Worm (Caenorhabditis elegans) whole organism, late embryonic: ENCODE data around the gene bli-6.
A peak's percentile ranks its signal among the peaks of the same experiment; 100 is the strongest.

Experiments
- C38D4.7 ChIP-seq: fragments of 200-800 bp; sonication (Bioruptor generic); optimal IDR thresholded peaks from 2 replicates; lab custom pipeline; 2018; ENCODE audit warnings: mild to moderate bottlenecking, missing genetic modification characterization, moderate library complexity, missing compliant biosample characterization
- F13H6.1 ChIP-seq: sonication (generic microtip); optimal IDR thresholded peaks from 2 replicates; lab custom pipeline; 2016; ENCODE audit warnings: missing genetic modification characterization, missing compliant biosample characterization
- K02D7.2 ChIP-seq: sonication (generic microtip); optimal IDR thresholded peaks from 2 replicates; lab custom pipeline; 2017; ENCODE audit warnings: mild to moderate bottlenecking, missing genetic modification characterization, missing compliant biosample characterization
- Y22D7AL.16 ChIP-seq: sonication (generic microtip); optimal IDR thresholded peaks from 2 replicates; lab custom pipeline; 2016; ENCODE audit warnings: missing genetic modification characterization, missing compliant biosample characterization
- ceh-18 ChIP-seq: sonication (generic microtip); optimal IDR thresholded peaks from 2 replicates; lab custom pipeline; 2016; ENCODE audit warnings: missing genetic modification characterization, missing compliant biosample characterization
- ceh-19 ChIP-seq: fragments of 200-800 bp; sonication (Bioruptor generic); optimal IDR thresholded peaks from 2 replicates; lab custom pipeline; 2018; ENCODE audit warnings: mild to moderate bottlenecking, missing genetic modification characterization, missing compliant biosample characterization
- ceh-2 ChIP-seq: sonication (generic microtip); optimal IDR thresholded peaks from 2 replicates; lab custom pipeline; 2016; ENCODE audit warnings: missing genotype, missing genetic modification characterization, missing compliant biosample characterization
- ceh-22 ChIP-seq: sonication (generic microtip); optimal IDR thresholded peaks from 2 replicates; lab custom pipeline; 2017; ENCODE audit warnings: missing biosample characterization, missing genetic modification characterization
- ceh-24 ChIP-seq: sonication (generic microtip); optimal IDR thresholded peaks from 2 replicates; lab custom pipeline; 2016; ENCODE audit warnings: mild to moderate bottlenecking, missing genetic modification characterization, missing compliant biosample characterization
- ceh-31 ChIP-seq: sonication (generic microtip); optimal IDR thresholded peaks from 2 replicates; lab custom pipeline; 2016; ENCODE audit warnings: missing genetic modification characterization, missing compliant biosample characterization
- ceh-48 ChIP-seq: sonication (generic microtip); optimal IDR thresholded peaks from 2 replicates; lab custom pipeline; 2016; ENCODE audit warnings: missing genetic modification characterization, inconsistent platforms, missing compliant biosample characterization
- dmd-4 ChIP-seq: sonication (generic microtip); optimal IDR thresholded peaks from 2 replicates; lab custom pipeline; 2016; ENCODE audit warnings: borderline replicate concordance, missing genetic modification characterization, missing compliant biosample characterization
- dve-1 ChIP-seq: sonication (generic microtip); optimal IDR thresholded peaks from 2 replicates; lab custom pipeline; 2017; ENCODE audit warnings: antibody characterized with exemption, mild to moderate bottlenecking, missing genetic modification characterization, missing compliant biosample characterization
- ets-4 ChIP-seq: sonication (generic microtip); optimal IDR thresholded peaks from 2 replicates; lab custom pipeline; 2016; ENCODE audit warnings: missing genetic modification characterization, missing compliant biosample characterization
- fkh-6 ChIP-seq: sonication (generic microtip); optimal IDR thresholded peaks from 2 replicates; lab custom pipeline; 2016; ENCODE audit warnings: missing genetic modification characterization, missing compliant biosample characterization
- hlh-15 ChIP-seq: sonication (generic microtip); optimal IDR thresholded peaks from 2 replicates; lab custom pipeline; 2016; ENCODE audit warnings: missing genetic modification characterization, missing compliant biosample characterization
- hlh-30 ChIP-seq: sonication (generic microtip); optimal IDR thresholded peaks from 2 replicates; lab custom pipeline; 2017; ENCODE audit warnings: antibody characterized with exemption, missing genetic modification characterization, missing compliant biosample characterization; ENCODE audit not compliant: insufficient read depth
- hlh-8 ChIP-seq: sonication (generic microtip); optimal IDR thresholded peaks from 2 replicates; lab custom pipeline; 2016; ENCODE audit warnings: missing genotype, missing genetic modification characterization, missing compliant biosample characterization
- lim-6 ChIP-seq: sonication (generic microtip); optimal IDR thresholded peaks from 2 replicates; lab custom pipeline; 2016; ENCODE audit warnings: missing genetic modification characterization, missing compliant biosample characterization
- madf-2 ChIP-seq: sonication (generic microtip); optimal IDR thresholded peaks from 2 replicates; lab custom pipeline; 2017; ENCODE audit warnings: missing genetic modification characterization, missing compliant biosample characterization
- nfya-1 ChIP-seq: sonication (generic microtip); optimal IDR thresholded peaks from 2 replicates; lab custom pipeline; 2017; ENCODE audit warnings: missing genetic modification characterization, mild to moderate bottlenecking, missing compliant biosample characterization, antibody characterized with exemption, moderate library complexity
- nhr-232 ChIP-seq: sonication (generic microtip); optimal IDR thresholded peaks from 2 replicates; lab custom pipeline; 2016; ENCODE audit warnings: missing genetic modification characterization, missing compliant biosample characterization
- npax-4 ChIP-seq: sonication (generic microtip); optimal IDR thresholded peaks from 2 replicates; lab custom pipeline; 2016; ENCODE audit warnings: missing genetic modification characterization, missing compliant biosample characterization
- pax-1 ChIP-seq: fragments of 150-350 bp; optimal IDR thresholded peaks from 2 replicates; lab custom pipeline; 2014; ENCODE audit warnings: missing biosample characterization, missing genetic modification characterization
- pha-4 ChIP-seq: fragments of 150-350 bp; optimal IDR thresholded peaks from 2 replicates; lab custom pipeline; 2018; ENCODE audit warnings: missing biosample characterization, missing genetic modification reagents, missing genetic modification characterization
- ref-2 ChIP-seq: sonication (generic microtip); optimal IDR thresholded peaks from 2 replicates; lab custom pipeline; 2016; ENCODE audit warnings: missing genetic modification characterization, missing compliant biosample characterization
- sox-2 ChIP-seq: fragments of 200-800 bp; sonication (Bioruptor generic); IDR thresholded peaks from 2 replicates; pipeline ENCODE4 v1.3.6; 2022; ENCODE audit warnings: missing genetic modification reagents, missing genetic modification characterization, missing compliant biosample characterization
- sox-4 ChIP-seq: sonication (generic microtip); optimal IDR thresholded peaks from 2 replicates; lab custom pipeline; 2017; ENCODE audit warnings: mild to moderate bottlenecking, missing genetic modification characterization, inconsistent platforms, missing compliant biosample characterization
- ttx-3 ChIP-seq: sonication (generic microtip); optimal IDR thresholded peaks from 2 replicates; lab custom pipeline; 2016; ENCODE audit warnings: missing genetic modification reagents, missing genetic modification characterization, missing compliant biosample characterization
- unc-3 ChIP-seq, 2 experiments: fragments of 200-800 bp in 1 of 2; sonication (Bioruptor generic) in 1 of 2; sonication (generic microtip) in 1 of 2; conservative IDR thresholded peaks in 1 of 2; optimal IDR thresholded peaks in 1 of 2; 2 replicates each; pipeline versions ENCODE4 v1.3.6 to Lab custom; 2016 to 2022; ENCODE audit warnings: missing compliant biosample characterization in 2 of 2, missing genetic modification characterization in 2 of 2, missing genetic modification reagents in 1 of 2
- unc-42 ChIP-seq: sonication (generic microtip); optimal IDR thresholded peaks from 2 replicates; lab custom pipeline; 2016; ENCODE audit warnings: missing genotype, missing genetic modification characterization, missing compliant biosample characterization
- unc-55 ChIP-seq: sonication (generic microtip); optimal IDR thresholded peaks from 2 replicates; lab custom pipeline; 2017; ENCODE audit warnings: missing biosample characterization, missing genetic modification reagents, missing genetic modification characterization
- unc-86 ChIP-seq: sonication (generic microtip); optimal IDR thresholded peaks from 2 replicates; lab custom pipeline; 2016; ENCODE audit warnings: missing genetic modification characterization, missing compliant biosample characterization

The bli-6 gene

DNA sequence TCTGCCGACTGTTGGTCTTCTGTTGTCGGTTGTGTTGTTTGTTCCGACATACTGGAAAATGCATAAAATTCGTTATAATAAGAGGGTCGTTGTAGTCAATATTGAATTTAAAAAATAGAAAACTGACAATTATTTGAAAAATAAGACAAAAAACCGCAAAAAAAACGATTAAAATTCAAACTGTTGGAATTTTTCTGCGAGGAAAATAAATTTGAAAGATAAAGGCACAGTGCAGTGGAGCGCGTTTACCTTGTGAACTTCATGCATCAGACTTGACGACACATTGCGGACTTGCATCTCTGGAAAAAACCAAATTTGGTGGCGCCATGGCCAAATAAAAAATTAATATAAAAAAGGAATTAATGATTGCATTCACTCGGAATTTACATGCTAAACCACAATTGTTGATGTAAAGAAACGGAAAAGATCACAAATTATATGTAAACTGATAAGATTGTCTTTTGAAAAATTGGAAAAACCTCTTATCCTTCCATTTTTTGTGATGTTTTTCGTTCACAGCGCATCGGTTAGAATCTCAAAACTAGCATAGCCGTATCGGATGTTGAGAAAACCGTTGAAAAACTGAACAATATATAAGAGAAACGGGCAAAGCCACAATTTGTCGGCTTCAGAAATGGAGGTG is at the start of gene bli-6, which contains the start of gene hrpf-2:
Gene bli-6 (plus strand): TSS at position 593 of the 643 bp plus-strand sequence.
Gene hrpf-2 (minus strand): TSS at position 51 of the 643 bp plus-strand sequence.
- TF ChIP-seq ref-2 (tag; lab: Kevin White, UChicago) (peak; percentile 8), pha-4 (tag; lab: Kevin White, UChicago) (no peak), pax-1 (tag; lab: Kevin White, UChicago) (no peak), unc-42 (tag; lab: Kevin White, UChicago) (peak; percentile 34), K02D7.2 (tag; lab: Kevin White, UChicago) (no peak), hlh-15 (tag; lab: Kevin White, UChicago) (no peak), unc-55 (no peak), ceh-18 (peak; percentile 42), nfya-1 (peak; percentile 44)

- TF ChIP-seq ceh-22 (tag; lab: Kevin White, UChicago) (no peak), ref-2 (tag; lab: Kevin White, UChicago) (no peak), ets-4 (no peak), pax-1 (tag; lab: Kevin White, UChicago) (no peak), ceh-31 (peak; percentile 29), ceh-24 (tag; lab: Kevin White, UChicago) (no peak), fkh-6 (tag; lab: Kevin White, UChicago) (no peak), unc-42 (tag; lab: Kevin White, UChicago) (peak; percentile 43), C38D4.7 (GFP tag; lab: Kevin White, UChicago) (no peak), npax-4 (tag; lab: Kevin White, UChicago) (no peak), dve-1 (no peak), sox-4 (tag; lab: Kevin White, UChicago) (no peak), lim-6 (no peak), dmd-4 (tag; lab: Kevin White, UChicago) (no peak), F13H6.1 (tag; lab: Kevin White, UChicago) (no peak), nfya-1 (peak; percentile 22), ceh-19 (GFP tag; lab: Kevin White, UChicago) (no peak), ceh-2 (tag; lab: Kevin White, UChicago) (no peak), hlh-8 (no peak), nhr-232 (tag; lab: Kevin White, UChicago) (no peak), madf-2 (tag; lab: Kevin White, UChicago) (no peak), hlh-30 (no peak), sox-2 (GFP tag; lab: Robert Waterston, UW) (no peak), ceh-48 (tag; lab: Kevin White, UChicago) (peak; percentile 51)
- TF ChIP-seq, all 69 proteins: peak for 4
Measured at ce11 chrIV:6327363-6328015, 49.4 kb upstream of the bli-6 start.

DNA sequence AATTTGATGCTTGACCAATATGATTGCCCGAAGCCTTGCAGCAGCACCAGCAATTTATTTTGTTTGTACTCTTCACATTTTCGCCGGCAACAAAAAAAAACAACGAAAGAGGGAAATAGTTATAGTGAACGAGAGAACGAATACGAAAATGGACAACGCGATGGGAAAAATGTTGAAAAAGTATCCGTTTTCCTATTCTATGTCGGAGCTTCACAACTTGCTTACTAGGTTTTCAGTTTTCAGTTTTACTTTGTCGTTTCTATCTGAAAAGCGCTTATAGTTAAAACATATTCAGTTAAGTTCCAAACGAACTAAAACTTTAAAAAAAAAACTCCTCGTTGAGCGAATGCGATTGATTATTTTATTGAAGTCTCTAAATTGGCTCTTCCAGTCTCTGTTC is 48.7 kb upstream of the bli-6 start:
- TF ChIP-seq ttx-3 (tag; lab: Kevin White, UChicago) = no peak
- no peak for TF ChIP-seq fkh-6 (tag; lab: Kevin White, UChicago)
- TF ChIP-seq unc-86 (tag; lab: Kevin White, UChicago) = no peak
- no peak for TF ChIP-seq ceh-31

- TF ChIP-seq Y22D7AL.16 (tag; lab: Kevin White, UChicago) (no peak), unc-3 (GFP tag; conservative IDR thresholded peaks at IDR 0.05; lab: Robert Waterston, UW) (no peak), unc-3 (tag; optimal IDR thresholded peaks at IDR 0.05; lab: Kevin White, UChicago) (no peak), F13H6.1 (tag; lab: Kevin White, UChicago) (no peak)
Measured at ce11 chrIV:6329339-6329738, 47.5 kb upstream of the bli-6 start, which contains the start of gene seu-1. Gene seu-1 (plus strand): TSS chrIV:6329639.
